Worm (Caenorhabditis elegans) whole organism, L4 larva: Measurements from ENCODE around the gene fipr-14.
A peak's percentile ranks its signal among the peaks of the same experiment; 100 is the strongest.

Experiments
- D1046.2 ChIP-seq: fragments of 200-800 bp; sonication (Bioruptor generic); IDR thresholded peaks from 2 replicates; pipeline ENCODE4 v1.3.6; 2022; ENCODE audit warnings: missing genetic modification characterization, missing compliant biosample characterization
- F26F4.8 ChIP-seq: fragments of 200-800 bp; sonication (Bioruptor generic); conservative IDR thresholded peaks from 2 replicates; pipeline ENCODE4 v1.3.6; 2022; ENCODE audit warnings: missing genetic modification characterization, missing compliant biosample characterization
- aha-1 ChIP-seq: fragments of 150-350 bp; peaks from one replicate; lab custom pipeline; 2014; ENCODE audit warnings: missing biosample characterization, missing genetic modification characterization
- ama-1 ChIP-seq: fragments of 150-350 bp; optimal IDR thresholded peaks from 2 replicates; lab custom pipeline; 2014; ENCODE audit warnings: inconsistent platforms, mixed read lengths
- ceh-32 ChIP-seq: sonication (generic microtip); optimal IDR thresholded peaks from 2 replicates; lab custom pipeline; 2016; ENCODE audit warnings: mild to moderate bottlenecking, missing genetic modification characterization, missing compliant biosample characterization; ENCODE audit not compliant: poor library complexity
- ceh-62 ChIP-seq: sonication (generic microtip); optimal IDR thresholded peaks from 2 replicates; lab custom pipeline; 2017; ENCODE audit warnings: missing biosample characterization, missing genetic modification characterization
- cey-2 ChIP-seq: sonication (generic microtip); optimal IDR thresholded peaks from 3 replicates; lab custom pipeline; 2017; ENCODE audit warnings: missing genetic modification characterization, mild to moderate bottlenecking, missing compliant biosample characterization, antibody characterized with exemption, borderline replicate concordance; ENCODE audit not compliant: insufficient read depth
- ctbp-1 ChIP-seq: fragments of 200-800 bp; sonication (Bioruptor generic); IDR thresholded peaks from 2 replicates; pipeline ENCODE4 v1.3.6; 2022; ENCODE audit warnings: missing genetic modification reagents, missing genetic modification characterization, missing compliant biosample characterization
- daf-16 ChIP-seq, 3 experiments: sonication (generic microtip); optimal IDR thresholded peaks; 2 replicates each; lab custom pipeline; 2016 to 2017; ENCODE audit warnings: missing genetic modification characterization in 3 of 3, missing genetic modification reagents in 3 of 3, mild to moderate bottlenecking in 2 of 3, missing compliant biosample characterization in 2 of 3, missing biosample characterization in 1 of 3, moderate library complexity in 1 of 3
- daf-8 ChIP-seq: fragments of 200-800 bp; sonication (Bioruptor generic); IDR thresholded peaks from 2 replicates; pipeline ENCODE4 v1.3.6; 2022; ENCODE audit warnings: missing genetic modification characterization, missing compliant biosample characterization
- egl-27 ChIP-seq: sonication (generic microtip); optimal IDR thresholded peaks from 3 replicates; lab custom pipeline; 2017; ENCODE audit warnings: missing biosample characterization, missing genetic modification reagents, missing genetic modification characterization
- fos-1 ChIP-seq: fragments of 150-350 bp; optimal IDR thresholded peaks from 2 replicates; lab custom pipeline; 2014; ENCODE audit warnings: missing biosample characterization, missing genetic modification characterization
- hlh-30 ChIP-seq: sonication (generic microtip); optimal IDR thresholded peaks from 2 replicates; lab custom pipeline; 2017; ENCODE audit warnings: antibody characterized with exemption, mild to moderate bottlenecking, missing genetic modification characterization, missing compliant biosample characterization; ENCODE audit not compliant: insufficient read depth
- hmg-1.1 ChIP-seq: fragments of 200-800 bp; sonication (Bioruptor generic); IDR thresholded peaks from 2 replicates; pipeline ENCODE4 v1.3.6; 2022; ENCODE audit warnings: missing genetic modification reagents, missing genetic modification characterization, missing compliant biosample characterization
- lsy-2 ChIP-seq, 2 experiments: fragments of 150-350 bp in 1 of 2; sonication (generic microtip) in 1 of 2; optimal IDR thresholded peaks; 2 replicates each; lab custom pipeline; 2014 to 2017; ENCODE audit warnings: missing biosample characterization in 2 of 2, missing genetic modification characterization in 2 of 2
- mdt-29 ChIP-seq: fragments of 200-800 bp; sonication (Bioruptor generic); IDR thresholded peaks from 2 replicates; pipeline ENCODE4 v1.3.6; 2022; ENCODE audit warnings: missing genetic modification reagents, missing genetic modification characterization, missing compliant biosample characterization
- mes-2 ChIP-seq: sonication (generic microtip); optimal IDR thresholded peaks from 2 replicates; lab custom pipeline; 2016; ENCODE audit warnings: missing genotype, mild to moderate bottlenecking, missing genetic modification characterization, missing compliant biosample characterization; ENCODE audit not compliant: poor library complexity, severe bottlenecking
- mxl-3 ChIP-seq: fragments of 200-800 bp; sonication (Bioruptor generic); optimal IDR thresholded peaks from 2 replicates; lab custom pipeline; 2018; ENCODE audit warnings: mild to moderate bottlenecking, missing genetic modification characterization, missing compliant biosample characterization
- nhr-111 ChIP-seq: fragments of 200-800 bp; sonication (Bioruptor generic); optimal IDR thresholded peaks from 2 replicates; lab custom pipeline; 2018; ENCODE audit warnings: mild to moderate bottlenecking, missing genetic modification characterization, missing compliant biosample characterization
- nhr-6 ChIP-seq: fragments of 150-350 bp; optimal IDR thresholded peaks from 2 replicates; lab custom pipeline; 2014; ENCODE audit warnings: missing biosample characterization, missing genetic modification characterization
- php-3 ChIP-seq: fragments of 200-800 bp; sonication (Bioruptor generic); IDR thresholded peaks from 2 replicates; pipeline ENCODE4 v1.3.6; 2022; ENCODE audit warnings: missing genetic modification reagents, missing genetic modification characterization, missing compliant biosample characterization
- rbr-2 ChIP-seq: sonication (generic microtip); optimal IDR thresholded peaks from 2 replicates; lab custom pipeline; 2016; ENCODE audit warnings: missing genotype, missing genetic modification characterization, missing compliant biosample characterization
- unc-39 ChIP-seq: sonication (generic microtip); optimal IDR thresholded peaks from 2 replicates; lab custom pipeline; 2017; ENCODE audit warnings: missing biosample characterization, missing genetic modification characterization
- unc-62 ChIP-seq, 3 experiments: fragments of 150-350 bp in 1 of 3; sonication (generic microtip); optimal IDR thresholded peaks in 2 of 3; peaks in 1 of 3; 1 replicate in 1 of 3; 2 replicates in 2 of 3; lab custom pipeline; 2014 to 2017; ENCODE audit warnings: missing biosample characterization in 3 of 3, missing genetic modification characterization in 3 of 3, missing genetic modification reagents in 3 of 3, missing genotype in 1 of 3
- vab-7 ChIP-seq: fragments of 200-800 bp; sonication (Bioruptor generic); IDR thresholded peaks from 2 replicates; pipeline ENCODE4 v1.3.6; 2022; ENCODE audit warnings: missing genetic modification reagents, missing genetic modification characterization, missing compliant biosample characterization
- zfp-2 ChIP-seq: sonication (generic microtip); optimal IDR thresholded peaks from 2 replicates; lab custom pipeline; 2016; ENCODE audit warnings: mild to moderate bottlenecking, missing genetic modification characterization, missing compliant biosample characterization
- zfp-3 ChIP-seq: fragments of 200-800 bp; sonication (Bioruptor generic); conservative IDR thresholded peaks from 2 replicates; pipeline ENCODE4 v1.3.6; 2022; ENCODE audit warnings: missing genetic modification reagents, missing genetic modification characterization, missing compliant biosample characterization
- ztf-11 ChIP-seq: fragments of 150-350 bp; optimal IDR thresholded peaks from 2 replicates; lab custom pipeline; 2014; ENCODE audit warnings: missing biosample characterization, missing genetic modification characterization

Gene fipr-14

ce11 chrIV:10864031-10864430 lies 12.9 kb upstream of the fipr-14 start, which contains the start of gene nish-1:
TSS of gene nish-1 (plus strand) at chrIV:10864331.
- TF ChIP-seq nhr-6 (tag; lab: Kevin White, UChicago) (no peak), ztf-11 (tag; lab: Kevin White, UChicago) (no peak), zfp-2 (tag; lab: Kevin White, UChicago) (no peak), mes-2 (tag; lab: Kevin White, UChicago) (no peak), fos-1 (no peak), nhr-111 (GFP tag; lab: Kevin White, UChicago) (no peak), hlh-30 (tag; lab: Kevin White, UChicago) (no peak), mdt-29 (GFP tag; lab: Robert Waterston, UW) (no peak)

ce11 chrIV:10867370-10868146 lies 9.4 kb upstream of the fipr-14 start:
- TF ChIP-seq egl-27 (no peak), daf-16 (GFP tag; optimal IDR thresholded peaks at IDR 0.05; lab: Kevin White, UChicago) (no peak), daf-16 (tag; optimal IDR thresholded peaks at IDR 0.05; lab: Kevin White, UChicago) (peak; percentile 71), unc-39 (tag; lab: Kevin White, UChicago) (no peak), mxl-3 (GFP tag; lab: Kevin White, UChicago) (no peak), unc-62 (GFP tag; optimal IDR thresholded peaks at IDR 0.05 in 1 of 2; lab: Kevin White, UChicago) (peak in 1 of 2 experiments; percentile 89), unc-62 (tag; optimal IDR thresholded peaks at IDR 0.05; lab: Kevin White, UChicago) (no peak), F26F4.8 (GFP tag; lab: Robert Waterston, UW) (0 out of 2 replicates have a peak, but pooled peaks have one; percentile 9)
- TF ChIP-seq, all 104 proteins: peak for 3

- no peak for TF ChIP-seq lsy-2 (tag; optimal IDR thresholded peaks at IDR 0.05; lab: Kevin White, UChicago)
- TF ChIP-seq hmg-1.1: no peak
- peak; percentile 54 for TF ChIP-seq rbr-2 (tag; lab: Kevin White, UChicago)
- peak; percentile 95 for TF ChIP-seq aha-1 (tag; lab: Kevin White, UChicago)
- peak in 1 of 2 experiments; percentile 97 for TF ChIP-seq unc-62 (GFP tag; optimal IDR thresholded peaks at IDR 0.05 in 1 of 2; lab: Kevin White, UChicago)
- TF ChIP-seq unc-62 (tag; optimal IDR thresholded peaks at IDR 0.05; lab: Kevin White, UChicago): no peak
- TF ChIP-seq mxl-3 (GFP tag; lab: Kevin White, UChicago): peak; percentile 14
- 0 out of 2 replicates have a peak, but pooled peaks have one; percentile 10 for TF ChIP-seq ctbp-1 (GFP tag; lab: Robert Waterston, UW)
Observed at ce11 chrIV:10868629-10869251, 8.2 kb upstream of the fipr-14 start, which contains the start of gene F13E9.11. TSS of gene F13E9.11 (minus strand) at chrIV:10869135.

ce11 chrIV:10869642-10870041 lies 7.3 kb upstream of the fipr-14 start:
- peak; percentile 88 for TF ChIP-seq aha-1 (tag; lab: Kevin White, UChicago)
- no peak for TF ChIP-seq daf-8 (GFP tag; lab: Robert Waterston, UW)
- TF ChIP-seq unc-62 (GFP tag; optimal IDR thresholded peaks at IDR 0.05 in 1 of 2; lab: Kevin White, UChicago): peak in 1 of 2 experiments; percentile 44
- no peak for TF ChIP-seq unc-62 (tag; optimal IDR thresholded peaks at IDR 0.05; lab: Kevin White, UChicago)

- TF ChIP-seq ama-1 (lab: Kevin White, UChicago) (no peak), zfp-3 (GFP tag; lab: Robert Waterston, UW) (no peak), ceh-62 (tag; lab: Kevin White, UChicago) (no peak), cey-2 (tag; lab: Kevin White, UChicago) (no peak), ceh-32 (tag; lab: Kevin White, UChicago) (no peak), D1046.2 (no peak), php-3 (no peak), vab-7 (no peak)
Observed at ce11 chrIV:10870158-10870557, 6.8 kb upstream of the fipr-14 start.
